Fruit fly (Drosophila melanogaster): Measurements from ENCODE around the gene bor.

The bor gene

dm6 chr3R:16274534-16274933 is 10.6 kb upstream of the bor start:
- no peak for TF ChIP-seq Sin3A (optimal IDR thresholded peaks at IDR 0.05)
- no peak for TF ChIP-seq psq (optimal IDR thresholded peaks at IDR 0.05)
- TF ChIP-seq ttk (optimal IDR thresholded peaks at IDR 0.05): peak; percentile 11

dm6 chr3R:16273503-16274131 is 9.7 kb upstream of the bor start:
- TF ChIP-seq psq (optimal IDR thresholded peaks at IDR 0.05) (no peak), insv (optimal IDR thresholded peaks at IDR 0.05) (no peak), Sin3A (optimal IDR thresholded peaks at IDR 0.05) (no peak), Myc (optimal IDR thresholded peaks at IDR 0.05) (no peak), ttk (optimal IDR thresholded peaks at IDR 0.05) (no peak)

- TF ChIP-seq Myc (optimal IDR thresholded peaks at IDR 0.05) (no peak), psq (optimal IDR thresholded peaks at IDR 0.05) (no peak), ttk (optimal IDR thresholded peaks at IDR 0.05) (no peak), insv (optimal IDR thresholded peaks at IDR 0.05) (no peak), Sin3A (optimal IDR thresholded peaks at IDR 0.05) (no peak), h (optimal IDR thresholded peaks at IDR 0.05) (no peak)
These were observed 9.0 kb upstream of the bor start for dm6 chr3R:16272754-16273502.

dm6 chr3R:16272185-16272584 is 8.3 kb upstream of the bor start, which contains the start of the genes Mat89Ba and gish:
TSS of gene Mat89Ba (minus strand) at chr3R:16272415.
TSS of gene gish (plus strand) at chr3R:16272452.
- TF ChIP-seq ttk (optimal IDR thresholded peaks at IDR 0.05) (no peak), insv (optimal IDR thresholded peaks at IDR 0.05) (no peak)

dm6 chr3R:16266712-16267111 is 2.8 kb upstream of the bor start, which contains the start of gene Mst89B:
TSS of gene Mst89B (plus strand) at chr3R:16267012.
- TF ChIP-seq psq (optimal IDR thresholded peaks at IDR 0.05) (no peak), Sin3A (optimal IDR thresholded peaks at IDR 0.05) (no peak), ttk (optimal IDR thresholded peaks at IDR 0.05) (no peak), h (optimal IDR thresholded peaks at IDR 0.05) (no peak), insv (optimal IDR thresholded peaks at IDR 0.05) (no peak), Myc (optimal IDR thresholded peaks at IDR 0.05) (no peak)

dm6 chr3R:16260385-16261169 is 3.3 kb downstream of the bor start:
- TF ChIP-seq Sin3A (optimal IDR thresholded peaks at IDR 0.05) (no peak), h (optimal IDR thresholded peaks at IDR 0.05) (no peak), psq (optimal IDR thresholded peaks at IDR 0.05) (no peak), insv (optimal IDR thresholded peaks at IDR 0.05) (no peak), ttk (optimal IDR thresholded peaks at IDR 0.05) (no peak), Myc (optimal IDR thresholded peaks at IDR 0.05) (no peak)

dm6 chr3R:16257346-16257745 is 6.6 kb downstream of the bor start:
- no peak for TF ChIP-seq psq (optimal IDR thresholded peaks at IDR 0.05)
- no peak for TF ChIP-seq Myc (optimal IDR thresholded peaks at IDR 0.05)
- TF ChIP-seq ttk (optimal IDR thresholded peaks at IDR 0.05): no peak
- no peak for TF ChIP-seq Sin3A (optimal IDR thresholded peaks at IDR 0.05)
- TF ChIP-seq insv (optimal IDR thresholded peaks at IDR 0.05): no peak
- no peak for TF ChIP-seq h (optimal IDR thresholded peaks at IDR 0.05)

- TF ChIP-seq insv (optimal IDR thresholded peaks at IDR 0.05): no peak
- no peak for TF ChIP-seq Sin3A (optimal IDR thresholded peaks at IDR 0.05)
- no peak for TF ChIP-seq Myc (optimal IDR thresholded peaks at IDR 0.05)
- no peak for TF ChIP-seq h (optimal IDR thresholded peaks at IDR 0.05)
- TF ChIP-seq psq (optimal IDR thresholded peaks at IDR 0.05): no peak
- TF ChIP-seq ttk (optimal IDR thresholded peaks at IDR 0.05): no peak
These were observed 7.8 kb downstream of the bor start for dm6 chr3R:16256135-16256534.

dm6 chr3R:16254616-16255601 is 9.0 kb downstream of the bor start:
- no peak for TF ChIP-seq Myc (optimal IDR thresholded peaks at IDR 0.05)
- no peak for TF ChIP-seq psq (optimal IDR thresholded peaks at IDR 0.05)
- TF ChIP-seq insv (optimal IDR thresholded peaks at IDR 0.05): no peak

dm6 chr3R:16253974-16254408 is 9.9 kb downstream of the bor start:
- no peak for TF ChIP-seq Sin3A (optimal IDR thresholded peaks at IDR 0.05)
- no peak for TF ChIP-seq insv (optimal IDR thresholded peaks at IDR 0.05)
- TF ChIP-seq ttk (optimal IDR thresholded peaks at IDR 0.05): no peak
- no peak for TF ChIP-seq h (optimal IDR thresholded peaks at IDR 0.05)
- no peak for TF ChIP-seq psq (optimal IDR thresholded peaks at IDR 0.05)
- TF ChIP-seq Myc (optimal IDR thresholded peaks at IDR 0.05): no peak

dm6 chr3R:16253427-16253883 is 10.5 kb downstream of the bor start:
- no peak for TF ChIP-seq psq (optimal IDR thresholded peaks at IDR 0.05)
- TF ChIP-seq h (optimal IDR thresholded peaks at IDR 0.05): no peak
- no peak for TF ChIP-seq ttk (optimal IDR thresholded peaks at IDR 0.05)
- TF ChIP-seq Sin3A (optimal IDR thresholded peaks at IDR 0.05): no peak
- no peak for TF ChIP-seq Myc (optimal IDR thresholded peaks at IDR 0.05)
- TF ChIP-seq insv (optimal IDR thresholded peaks at IDR 0.05): no peak
